Worm (Caenorhabditis elegans) whole organism, mixed stage, embryonic: Measurements from ENCODE around the gene F20D12.7.

Experiments
- M03D4.4 ChIP-seq: sonication (generic microtip); optimal IDR thresholded peaks from 2 replicates; lab custom pipeline; 2017; ENCODE audit warnings: mild to moderate bottlenecking, missing genetic modification characterization, missing compliant biosample characterization
- bed-3 ChIP-seq: fragments of 200-800 bp; sonication (Bioruptor generic); optimal IDR thresholded peaks from 3 replicates; lab custom pipeline; 2018; ENCODE audit warnings: mild to moderate bottlenecking, missing genetic modification characterization, moderate library complexity, missing compliant biosample characterization
- blmp-1 ChIP-seq: fragments of 150-350 bp; optimal IDR thresholded peaks from 2 replicates; lab custom pipeline; 2014; ENCODE audit warnings: missing biosample characterization, missing genetic modification characterization
- ceh-43 ChIP-seq: fragments of 200-800 bp; sonication (Bioruptor generic); optimal IDR thresholded peaks from 2 replicates; lab custom pipeline; 2018; ENCODE audit warnings: mild to moderate bottlenecking, missing genetic modification characterization, moderate library complexity, missing compliant biosample characterization
- ceh-83 ChIP-seq: fragments of 200-800 bp; sonication (Bioruptor generic); optimal IDR thresholded peaks from 2 replicates; lab custom pipeline; 2018; ENCODE audit warnings: mild to moderate bottlenecking, missing genetic modification characterization, missing compliant biosample characterization
- ces-1 ChIP-seq: fragments of 150-350 bp; optimal IDR thresholded peaks from 2 replicates; lab custom pipeline; 2014; ENCODE audit warnings: missing biosample characterization, missing genetic modification reagents, missing genetic modification characterization
- cnd-1 ChIP-seq: fragments of 200-800 bp; sonication (Bioruptor generic); optimal IDR thresholded peaks from 2 replicates; lab custom pipeline; 2018; ENCODE audit warnings: mild to moderate bottlenecking, missing genetic modification characterization, missing compliant biosample characterization
- drap-1 ChIP-seq: fragments of 200-800 bp; sonication (Bioruptor generic); optimal IDR thresholded peaks from 3 replicates; lab custom pipeline; 2018; ENCODE audit warnings: mild to moderate bottlenecking, missing genetic modification characterization, missing compliant biosample characterization
- elt-1 ChIP-seq: sonication (generic microtip); optimal IDR thresholded peaks from 2 replicates; lab custom pipeline; 2017; ENCODE audit warnings: missing genetic modification characterization, mild to moderate bottlenecking, missing compliant biosample characterization, antibody characterized with exemption, moderate library complexity, borderline replicate concordance; ENCODE audit not compliant: insufficient read depth
- elt-3 ChIP-seq: fragments of 150-350 bp; optimal IDR thresholded peaks from 2 replicates; lab custom pipeline; 2014; ENCODE audit warnings: missing biosample characterization, missing genetic modification characterization
- flh-1 ChIP-seq: fragments of 200-800 bp; sonication (Bioruptor generic); optimal IDR thresholded peaks from 2 replicates; lab custom pipeline; 2018; ENCODE audit warnings: mild to moderate bottlenecking, missing genetic modification characterization, moderate library complexity, missing compliant biosample characterization
- ham-2 ChIP-seq: fragments of 200-800 bp; sonication (Bioruptor generic); optimal IDR thresholded peaks from 2 replicates; lab custom pipeline; 2018; ENCODE audit warnings: mild to moderate bottlenecking, missing genetic modification characterization, missing compliant biosample characterization
- hlh-1 ChIP-seq: fragments of 150-350 bp; optimal IDR thresholded peaks from 2 replicates; lab custom pipeline; 2014; ENCODE audit warnings: missing biosample characterization, missing genetic modification reagents, missing genetic modification characterization
- lin-13 ChIP-seq: fragments of 150-350 bp; optimal IDR thresholded peaks from 2 replicates; lab custom pipeline; 2014; ENCODE audit warnings: missing biosample characterization, missing genetic modification characterization
- lin-32 ChIP-seq: fragments of 200-800 bp; sonication (Bioruptor generic); optimal IDR thresholded peaks from 2 replicates; lab custom pipeline; 2018; ENCODE audit warnings: mild to moderate bottlenecking, missing genetic modification characterization, missing compliant biosample characterization
- lsy-2 ChIP-seq: fragments of 150-350 bp; optimal IDR thresholded peaks from 2 replicates; lab custom pipeline; 2014; ENCODE audit warnings: missing biosample characterization, missing genetic modification characterization
- mab-5 ChIP-seq: fragments of 150-350 bp; optimal IDR thresholded peaks from 2 replicates; lab custom pipeline; 2014; ENCODE audit warnings: missing biosample characterization, missing genetic modification characterization
- mep-1 ChIP-seq: fragments of 150-350 bp; optimal IDR thresholded peaks from 2 replicates; lab custom pipeline; 2017; ENCODE audit warnings: missing biosample characterization, missing genetic modification reagents, missing genetic modification characterization, inconsistent platforms
- mls-2 ChIP-seq: sonication (generic microtip); optimal IDR thresholded peaks from 2 replicates; lab custom pipeline; 2016; ENCODE audit warnings: mild to moderate bottlenecking, missing genetic modification characterization, moderate library complexity, missing compliant biosample characterization
- nhr-2 ChIP-seq: fragments of 150-350 bp; optimal IDR thresholded peaks from 2 replicates; lab custom pipeline; 2014; ENCODE audit warnings: missing biosample characterization, missing genetic modification characterization
- nhr-237 ChIP-seq: fragments of 150-350 bp; optimal IDR thresholded peaks from 2 replicates; lab custom pipeline; 2014; ENCODE audit warnings: missing biosample characterization, missing genetic modification characterization
- nhr-76 ChIP-seq: sonication (generic microtip); optimal IDR thresholded peaks from 2 replicates; lab custom pipeline; 2017; ENCODE audit warnings: missing biosample characterization, missing genetic modification characterization
- pha-4 ChIP-seq: fragments of 150-350 bp; optimal IDR thresholded peaks from 2 replicates; lab custom pipeline; 2018; ENCODE audit warnings: missing biosample characterization, missing genetic modification reagents, missing genetic modification characterization
- sem-2 ChIP-seq: fragments of 200-800 bp; sonication (Bioruptor generic); optimal IDR thresholded peaks from 2 replicates; lab custom pipeline; 2018; ENCODE audit warnings: mild to moderate bottlenecking, missing genetic modification characterization, missing compliant biosample characterization
- snpc-4 ChIP-seq: fragments of 150-350 bp; optimal IDR thresholded peaks from 2 replicates; lab custom pipeline; 2014; ENCODE audit warnings: missing biosample characterization, missing genetic modification characterization
- sptf-1 ChIP-seq: sonication (generic microtip); optimal IDR thresholded peaks from 2 replicates; lab custom pipeline; 2017; ENCODE audit warnings: mild to moderate bottlenecking, missing genetic modification characterization, moderate library complexity, missing compliant biosample characterization
- unc-120 ChIP-seq: sonication (generic microtip); optimal IDR thresholded peaks from 2 replicates; lab custom pipeline; 2017; ENCODE audit warnings: missing genetic modification characterization, missing compliant biosample characterization; ENCODE audit not compliant: poor library complexity, severe bottlenecking
- unc-39 ChIP-seq: fragments of 150-350 bp; optimal IDR thresholded peaks from 2 replicates; lab custom pipeline; 2014; ENCODE audit warnings: missing biosample characterization, missing genetic modification characterization
- zip-8 ChIP-seq: fragments of 150-350 bp; optimal IDR thresholded peaks from 2 replicates; lab custom pipeline; 2014; ENCODE audit warnings: missing biosample characterization, missing genetic modification characterization

Gene F20D12.7

ce11 chrIV:7954006-7954405, 15.3 kb upstream of the F20D12.7 start:
- TF ChIP-seq sem-2 (GFP tag; lab: Kevin White, UChicago), result no peak
- TF ChIP-seq flh-1 (GFP tag; lab: Kevin White, UChicago), result no peak
- TF ChIP-seq ceh-43 (GFP tag; lab: Kevin White, UChicago), result no peak
- no peak for TF ChIP-seq snpc-4 (tag; lab: Kevin White, UChicago)
- TF ChIP-seq blmp-1 (tag; lab: Kevin White, UChicago), result no peak
- no peak for TF ChIP-seq ham-2
- TF ChIP-seq mab-5, result no peak
- TF ChIP-seq zip-8 (tag; lab: Kevin White, UChicago), result no peak
- TF ChIP-seq ces-1 (GFP tag; lab: Kevin White, UChicago), result no peak

- peak; percentile 70 for TF ChIP-seq lsy-2 (tag; lab: Kevin White, UChicago)
Observed at ce11 chrIV:7948290-7948689, 9.6 kb upstream of the F20D12.7 start, which contains the start of gene mcm-3AP. TSS of gene mcm-3AP (plus strand) at chrIV:7948672.

DNA sequence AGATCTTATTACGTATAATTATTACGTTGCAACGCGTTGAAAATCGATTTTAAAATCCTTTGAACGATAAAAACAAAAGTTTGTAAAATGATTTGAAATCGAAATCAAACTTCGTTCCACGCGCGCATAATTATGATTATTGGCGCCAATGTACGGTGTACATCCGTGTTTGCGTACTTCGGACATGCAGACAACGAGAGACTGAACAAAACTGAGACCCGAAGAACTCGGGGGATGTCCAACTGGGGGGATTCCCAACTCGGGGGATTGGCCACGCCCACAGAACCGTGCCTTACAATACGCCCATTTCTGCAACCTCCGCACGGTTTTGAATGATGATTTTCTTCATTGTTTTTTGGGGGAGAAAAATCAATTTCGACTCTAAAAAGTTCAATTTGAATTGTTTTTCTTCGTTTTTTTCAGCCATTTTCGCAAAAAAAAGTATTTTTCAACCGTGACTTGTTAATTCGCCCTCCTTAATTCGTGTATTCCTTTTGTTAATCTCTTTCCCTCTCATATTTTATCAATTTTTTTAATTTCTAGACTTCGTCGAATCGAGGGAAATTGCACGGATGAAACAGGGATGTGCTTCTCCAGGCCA, 8.3 kb upstream of the F20D12.7 start, which contains the start of gene F20D12.12:
Gene F20D12.12, plus strand, starts transcription at position 542 of the 601 bp plus-strand sequence.
- TF ChIP-seq lin-13 (tag; lab: Kevin White, UChicago) (peak; percentile 50), unc-120 (tag; lab: Kevin White, UChicago) (peak; percentile 84), drap-1 (GFP tag; lab: Kevin White, UChicago) (peak; percentile 4), sptf-1 (tag; lab: Kevin White, UChicago) (peak; percentile 61), pha-4 (peak; percentile 6), lsy-2 (tag; lab: Kevin White, UChicago) (peak; percentile 94), ces-1 (GFP tag; lab: Kevin White, UChicago) (peak; percentile 66), mls-2 (peak; percentile 23), mep-1 (tag; lab: Kevin White, UChicago) (peak; percentile 57)

DNA sequence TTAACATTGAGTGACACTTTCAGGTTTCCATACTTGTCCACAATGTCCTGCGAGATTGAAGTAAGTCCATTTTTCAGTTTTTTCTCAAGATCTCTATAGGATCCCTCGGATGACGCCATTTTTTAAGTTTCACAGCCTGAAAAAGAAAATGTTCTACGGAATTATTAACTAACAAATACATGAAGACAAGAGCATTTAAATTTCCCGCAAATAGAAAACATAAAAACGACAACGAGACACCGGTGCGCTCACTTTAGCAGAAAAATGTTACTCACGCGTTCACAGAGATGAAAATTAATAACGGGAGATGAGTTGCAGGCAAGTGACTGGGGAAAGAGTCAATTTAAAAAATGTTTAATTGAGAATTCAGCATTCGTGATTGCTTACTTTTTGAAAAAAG, 7.7 kb upstream of the F20D12.7 start, which contains the start of gene czw-1:
Gene czw-1, minus strand, starts transcription at position 369 of the 400 bp plus-strand sequence.
- TF ChIP-seq hlh-1 (no peak), cnd-1 (tag; lab: Kevin White, UChicago) (no peak), elt-3 (tag; lab: Kevin White, UChicago) (no peak), unc-120 (tag; lab: Kevin White, UChicago) (no peak), ceh-43 (GFP tag; lab: Kevin White, UChicago) (no peak), lsy-2 (tag; lab: Kevin White, UChicago) (no peak), drap-1 (GFP tag; lab: Kevin White, UChicago) (no peak), unc-39 (tag; lab: Kevin White, UChicago) (no peak), bed-3 (GFP tag; lab: Kevin White, UChicago) (no peak), nhr-2 (tag; lab: Kevin White, UChicago) (no peak), ham-2 (no peak), lin-13 (tag; lab: Kevin White, UChicago) (no peak), sem-2 (GFP tag; lab: Kevin White, UChicago) (no peak), nhr-237 (tag; lab: Kevin White, UChicago) (no peak), flh-1 (GFP tag; lab: Kevin White, UChicago) (no peak), ces-1 (GFP tag; lab: Kevin White, UChicago) (no peak), M03D4.4 (tag; lab: Kevin White, UChicago) (no peak), nhr-76 (tag; lab: Kevin White, UChicago) (no peak), mls-2 (no peak), lin-32 (GFP tag; lab: Kevin White, UChicago) (no peak)

DNA sequence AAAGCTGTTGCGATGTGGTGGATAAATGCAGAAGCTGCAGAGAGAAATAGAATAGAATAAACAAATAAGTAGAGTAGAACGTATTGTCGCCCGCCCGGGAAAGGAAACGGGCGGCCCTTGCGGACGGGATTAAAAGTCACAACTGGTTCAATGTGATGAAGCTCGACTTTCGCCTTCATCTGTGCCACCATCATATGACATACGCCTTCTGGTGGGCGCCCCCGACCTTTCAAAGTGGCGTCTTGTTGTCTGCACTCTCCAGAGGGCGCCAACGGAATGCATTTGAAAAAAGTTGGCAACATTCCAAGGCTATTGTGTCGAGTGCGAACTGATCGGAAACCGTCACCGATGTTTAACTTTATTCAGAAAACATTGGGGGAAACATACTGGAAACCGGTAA, 4.5 kb upstream of the F20D12.7 start:
- TF ChIP-seq unc-120 (tag; lab: Kevin White, UChicago) (no peak), lsy-2 (tag; lab: Kevin White, UChicago) (no peak), mep-1 (tag; lab: Kevin White, UChicago) (no peak), cnd-1 (tag; lab: Kevin White, UChicago) (no peak), ceh-43 (GFP tag; lab: Kevin White, UChicago) (no peak), lin-32 (GFP tag; lab: Kevin White, UChicago) (no peak), flh-1 (GFP tag; lab: Kevin White, UChicago) (no peak), mls-2 (no peak), ceh-83 (GFP tag; lab: Kevin White, UChicago) (no peak), pha-4 (no peak), mab-5 (no peak), blmp-1 (tag; lab: Kevin White, UChicago) (no peak), ces-1 (GFP tag; lab: Kevin White, UChicago) (no peak), hlh-1 (no peak), elt-1 (no peak)
- TF ChIP-seq, all 35 proteins: peak for 0
